Comparison of ENCODE assay signal across 1 fruit fly cellular context in the genomic region with DNA sequence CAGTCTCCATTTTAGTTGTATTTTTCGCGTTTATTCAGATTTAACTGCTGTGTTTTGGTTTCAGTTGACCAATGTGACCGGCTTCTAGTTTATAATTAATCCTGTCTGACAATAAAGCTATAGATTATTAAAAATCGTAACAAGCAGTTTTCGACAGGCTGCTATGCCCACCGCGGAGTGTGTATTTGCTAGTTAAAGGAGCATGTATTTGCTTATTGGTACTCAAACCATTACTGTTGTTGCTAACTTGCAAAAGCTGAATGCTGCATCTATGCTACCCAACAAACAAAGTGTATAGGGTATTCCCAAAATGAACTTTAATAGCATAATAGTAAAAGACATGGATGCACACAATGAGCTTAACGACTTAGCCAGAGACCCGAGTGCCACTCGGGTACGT.
TF ChIP-seq lines count a peak whose summit lies in the region.

A gene (minus strand): TSS at position 100 of the 400 bp plus-strand sequence.

TF ChIP-seq in whole organism, embryonic, 481 proteins besides CTCF, POLR2A, EP300 and RAD21 (continued from another document):
- TF ChIP-seq CG14441 (GFP tag; IDR thresholded peaks at IDR 0.05; lab: Robert Waterston, UW): 0 out of 2 replicates have a peak, but pooled peaks have one; percentile 40
- peak; percentile 37 for TF ChIP-seq kay (GFP tag; optimal IDR thresholded peaks at IDR 0.05; lab: Kevin White, UChicago)
